Fruit fly (Drosophila melanogaster) S2 (cell line): ENCODE data around the gene Irbp.

Experiments used
- CG8478 ChIP-seq: fragments of >200 bp; optimal IDR thresholded peaks from 2 replicates; lab custom pipeline; 2018
- CTCF ChIP-seq, 2 experiments: fragments of >200 bp; optimal IDR thresholded peaks; 2 replicates each; lab custom pipeline; 2018

dm6 chr3R:11412371-11412770 is 2.5 kb downstream of the Irbp start, which contains the start of gene Ipo9:
- TF ChIP-seq CG8478 (lab: Kevin White, UChicago) (no peak), CTCF (optimal IDR thresholded peaks at IDR 0.05; lab: Kevin White, UChicago) (no peak)
